Fruit fly (Drosophila melanogaster) whole organism, prepupa: ENCODE measurements around the gene CG8353.

ENCODE experiments used
- CG10631 ChIP-seq: fragments of 200-800 bp; sonication (Bioruptor generic); optimal IDR thresholded peaks from 2 replicates; lab custom pipeline; 2016; ENCODE audit warnings: missing biosample characterization, missing genetic modification characterization
- CG16779 ChIP-seq: fragments of 200-800 bp; sonication (Bioruptor generic); optimal IDR thresholded peaks from 3 replicates; lab custom pipeline; 2017; ENCODE audit warnings: missing biosample characterization, mild to moderate bottlenecking, missing genetic modification characterization
- CG31627 ChIP-seq: fragments of 200-800 bp; sonication (Bioruptor generic); optimal IDR thresholded peaks from 3 replicates; lab custom pipeline; 2016; ENCODE audit warnings: missing biosample characterization, missing genetic modification characterization
- CG34406 ChIP-seq: fragments of 200-800 bp; sonication (Bioruptor generic); optimal IDR thresholded peaks from 3 replicates; lab custom pipeline; 2016; ENCODE audit warnings: missing biosample characterization, missing genetic modification characterization
- CG3919 ChIP-seq: fragments of 200-800 bp; sonication (Bioruptor generic); optimal IDR thresholded peaks from 3 replicates; lab custom pipeline; 2016; ENCODE audit warnings: missing biosample characterization, missing genetic modification characterization
- Gug ChIP-seq: fragments of 200-800 bp; sonication (Bioruptor generic); IDR thresholded peaks from 2 replicates; pipeline ENCODE4 v1.3.6; 2022; ENCODE audit warnings: missing biosample characterization, missing genetic modification characterization
- Hr4 ChIP-seq: fragments of 200-800 bp; sonication (Bioruptor generic); optimal IDR thresholded peaks from 3 replicates; lab custom pipeline; 2016; ENCODE audit warnings: missing biosample characterization, missing genetic modification characterization
- Lpt ChIP-seq: fragments of 200-800 bp; sonication (Bioruptor generic); optimal IDR thresholded peaks from 3 replicates; lab custom pipeline; 2016; ENCODE audit warnings: missing biosample characterization, missing genetic modification characterization
- cyc ChIP-seq: fragments of 200-800 bp; sonication (Bioruptor generic); optimal IDR thresholded peaks from 3 replicates; lab custom pipeline; 2016; ENCODE audit warnings: missing biosample characterization, missing genetic modification characterization
- salr ChIP-seq, 2 experiments: fragments of 200-800 bp; sonication (Bioruptor generic); optimal IDR thresholded peaks; 3 replicates each; lab custom pipeline; 2016 to 2018; ENCODE audit warnings: missing biosample characterization in 2 of 2, missing genetic modification characterization in 2 of 2, mild to moderate bottlenecking in 1 of 2

dm6 chr2L:8217917-8218316 is 4.1 kb downstream of the CG8353 start, which contains the start of gene CG8292:
- TF ChIP-seq Gug (no peak), Hr4 (no peak), Lpt (GFP tag; lab: Kevin White, UChicago) (no peak), CG10631 (GFP tag; lab: Kevin White, UChicago) (no peak), cyc (GFP tag; lab: Kevin White, UChicago) (no peak), CG16779 (tag; lab: Kevin White, UChicago) (no peak), salr (GFP tag; optimal IDR thresholded peaks at IDR 0.05; lab: Kevin White, UChicago) (no peak), CG34406 (GFP tag; lab: Kevin White, UChicago) (no peak), CG3919 (GFP tag; lab: Kevin White, UChicago) (no peak), CG31627 (GFP tag; lab: Kevin White, UChicago) (no peak)
